Fruit fly (Drosophila melanogaster) whole organism, prepupa: Measurements from ENCODE around the gene Nelf-E.

ENCODE experiments used
- CG10669 ChIP-seq: fragments of 200-800 bp; sonication (Bioruptor generic); optimal IDR thresholded peaks from 3 replicates; lab custom pipeline; 2018; ENCODE audit warnings: missing biosample characterization, mild to moderate bottlenecking, missing genetic modification characterization, moderate library complexity
- CG11762 ChIP-seq: fragments of 200-800 bp; sonication (Bioruptor generic); optimal IDR thresholded peaks from 3 replicates; lab custom pipeline; 2016; ENCODE audit warnings: missing biosample characterization, missing genetic modification characterization; ENCODE audit not compliant: insufficient read depth
- CG16779 ChIP-seq: fragments of 200-800 bp; sonication (Bioruptor generic); optimal IDR thresholded peaks from 3 replicates; lab custom pipeline; 2017; ENCODE audit warnings: missing biosample characterization, mild to moderate bottlenecking, missing genetic modification characterization
- CG8119 ChIP-seq: fragments of 200-800 bp; sonication (Bioruptor generic); IDR thresholded peaks from 3 replicates; pipeline ENCODE4 v1.3.6; 2022; ENCODE audit warnings: missing biosample characterization, missing genetic modification characterization
- svp ChIP-seq: fragments of 200-800 bp; sonication (Bioruptor generic); peaks from one replicate; lab custom pipeline; 2016; ENCODE audit warnings: missing biosample characterization, missing genetic modification characterization
- vri ChIP-seq: fragments of 200-800 bp; sonication (Bioruptor generic); optimal IDR thresholded peaks from 3 replicates; lab custom pipeline; 2016; ENCODE audit warnings: missing biosample characterization, mild to moderate bottlenecking, missing genetic modification characterization

dm6 chr3L:8560637-8561036, 40.0 kb downstream of the Nelf-E start:
- TF ChIP-seq CG11762 (GFP tag; lab: Kevin White, UChicago) (no peak), vri (GFP tag; lab: Kevin White, UChicago) (no peak), CG16779 (tag; lab: Kevin White, UChicago) (no peak), CG10669 (GFP tag; lab: Kevin White, UChicago) (no peak), CG8119 (GFP tag; lab: Robert Waterston, UW) (no peak), svp (no peak)
